Worm (Caenorhabditis elegans): Measurements from ENCODE around the gene cdd-2.

The cdd-2 gene

DNA sequence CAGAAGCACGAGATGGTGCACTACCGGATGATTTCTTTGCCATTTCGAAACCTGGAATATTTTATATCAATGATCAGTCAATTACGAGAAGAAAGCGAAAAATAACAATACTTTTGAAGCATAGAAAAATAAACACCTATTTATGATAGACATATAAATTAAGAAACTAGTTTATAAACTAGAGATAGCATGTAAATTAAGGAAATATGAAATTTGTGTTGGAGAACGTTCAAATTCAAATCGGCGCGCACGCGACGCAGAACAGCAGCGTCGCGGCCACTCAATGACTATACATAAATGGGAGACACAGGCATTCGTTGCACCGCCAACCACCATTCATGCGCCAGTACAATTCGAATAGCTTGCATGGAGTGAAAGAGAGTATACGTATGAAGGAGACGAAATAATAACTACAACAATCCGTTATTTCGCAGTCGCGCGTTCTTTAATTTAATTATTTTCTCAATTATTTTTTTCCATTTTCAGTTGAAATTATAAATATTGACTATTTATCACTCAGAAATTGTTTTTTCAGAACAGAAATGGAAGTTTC lies 32.4 kb upstream of the cdd-2 start, which contains the start of the genes cec-5 and nol-10:
Gene cec-5 (minus strand): TSS at position 51 of the 553 bp plus-strand sequence.
Gene nol-10 (plus strand): TSS at position 536 of the 553 bp plus-strand sequence.
- peak; percentile 53 for TF ChIP-seq dve-1 (tag; optimal IDR thresholded peaks at IDR 0.05)
- no peak for TF ChIP-seq che-1 (tag; optimal IDR thresholded peaks at IDR 0.05)
- TF ChIP-seq rnt-1 (tag; optimal IDR thresholded peaks at IDR 0.05), result no peak
- no peak for TF ChIP-seq ceh-48 (tag; optimal IDR thresholded peaks at IDR 0.05)
- TF ChIP-seq nfya-1 (tag; optimal IDR thresholded peaks at IDR 0.05), result peak; percentile 95
- no peak for TF ChIP-seq pag-3 (tag; optimal IDR thresholded peaks at IDR 0.05; ENCODE audit: borderline replicate concordance)
- TF ChIP-seq fkh-6 (tag; optimal IDR thresholded peaks at IDR 0.05), result no peak
- no peak for TF ChIP-seq lin-11 (tag; optimal IDR thresholded peaks at IDR 0.05)
- TF ChIP-seq ceh-2 (tag; optimal IDR thresholded peaks at IDR 0.05), result no peak
- TF ChIP-seq ceh-34 (tag; optimal IDR thresholded peaks at IDR 0.05), result peak; percentile 52
- TF ChIP-seq mec-3 (tag; optimal IDR thresholded peaks at IDR 0.05; ENCODE audit: borderline replicate concordance), result no peak
- TF ChIP-seq ceh-6 (GFP tag; optimal IDR thresholded peaks at IDR 0.05), result no peak
- TF ChIP-seq F13H6.1 (tag; optimal IDR thresholded peaks at IDR 0.05), result no peak
- no peak for TF ChIP-seq hlh-15 (tag; optimal IDR thresholded peaks at IDR 0.05)
- no peak for TF ChIP-seq sox-4 (tag; optimal IDR thresholded peaks at IDR 0.05)
- peak; percentile 1 for TF ChIP-seq eyg-1 (tag; optimal IDR thresholded peaks at IDR 0.05)
- TF ChIP-seq pat-9 (tag; optimal IDR thresholded peaks at IDR 0.05), result no peak
- TF ChIP-seq elt-4 (tag; optimal IDR thresholded peaks at IDR 0.05), result no peak
- TF ChIP-seq C08G9.2 (tag; optimal IDR thresholded peaks at IDR 0.05), result no peak
- peak; percentile 14 for TF ChIP-seq K09A11.1 (tag; optimal IDR thresholded peaks at IDR 0.05; ENCODE audit: insufficient read depth)
- TF ChIP-seq nhr-232 (tag; optimal IDR thresholded peaks at IDR 0.05), result no peak
- no peak; the same call in 1 of the 2 replicates for TF ChIP-seq sox-2 (GFP tag; IDR thresholded peaks at IDR 0.05)
- TF ChIP-seq tbx-7 (tag; optimal IDR thresholded peaks at IDR 0.05), result no peak
- no peak for TF ChIP-seq ceh-22 (tag; optimal IDR thresholded peaks at IDR 0.05)
- no peak for TF ChIP-seq syd-9 (tag; optimal IDR thresholded peaks at IDR 0.05)
- TF ChIP-seq T23F11.4 (GFP tag; optimal IDR thresholded peaks at IDR 0.05), result no peak
- peak; percentile 92 for TF ChIP-seq unc-42 (tag; optimal IDR thresholded peaks at IDR 0.05)
- TF ChIP-seq hlh-30 (tag; optimal IDR thresholded peaks at IDR 0.05; ENCODE audit: insufficient read depth), result peak; percentile 64
- no peak for TF ChIP-seq ceh-24 (tag; optimal IDR thresholded peaks at IDR 0.05)
- TF ChIP-seq ref-2 (tag; optimal IDR thresholded peaks at IDR 0.05), result peak; percentile 10
- no peak for TF ChIP-seq dmd-4 (tag; optimal IDR thresholded peaks at IDR 0.05; ENCODE audit: borderline replicate concordance)
- TF ChIP-seq npax-4 (tag; optimal IDR thresholded peaks at IDR 0.05), result no peak
- peak; percentile 52 for TF ChIP-seq ceh-14 (tag; optimal IDR thresholded peaks at IDR 0.05)
- no peak for TF ChIP-seq ceh-30 (tag; optimal IDR thresholded peaks at IDR 0.05)
- TF ChIP-seq unc-3 (GFP tag; conservative IDR thresholded peaks at IDR 0.05), result no peak
- no peak for TF ChIP-seq unc-3 (tag; optimal IDR thresholded peaks at IDR 0.05)
- TF ChIP-seq hlh-8 (tag; optimal IDR thresholded peaks at IDR 0.05), result no peak
- TF ChIP-seq pha-4 (tag; optimal IDR thresholded peaks at IDR 0.05), result no peak
- TF ChIP-seq tbx-2 (tag; optimal IDR thresholded peaks at IDR 0.05), result peak; percentile 67
- no peak for TF ChIP-seq ceh-9 (tag; optimal IDR thresholded peaks at IDR 0.05)
- TF ChIP-seq ets-4 (tag; optimal IDR thresholded peaks at IDR 0.05), result no peak
- no peak for TF ChIP-seq ztf-16 (tag; optimal IDR thresholded peaks at IDR 0.05)
- TF ChIP-seq elt-2 (tag; optimal IDR thresholded peaks at IDR 0.05), result no peak
- TF ChIP-seq C38D4.7 (GFP tag; optimal IDR thresholded peaks at IDR 0.05), result no peak
- no peak for TF ChIP-seq pax-1 (tag; optimal IDR thresholded peaks at IDR 0.05)
- TF ChIP-seq ahr-1 (tag; optimal IDR thresholded peaks at IDR 0.05), result no peak
- no peak for TF ChIP-seq lim-6 (tag; optimal IDR thresholded peaks at IDR 0.05)
- no peak for TF ChIP-seq Y22D7AL.16 (tag; optimal IDR thresholded peaks at IDR 0.05)
- TF ChIP-seq unc-86 (tag; optimal IDR thresholded peaks at IDR 0.05), result no peak
- TF ChIP-seq ceh-31 (tag; optimal IDR thresholded peaks at IDR 0.05), result peak; percentile 83
- TF ChIP-seq ceh-19 (GFP tag; optimal IDR thresholded peaks at IDR 0.05), result peak; percentile 28
- no peak for TF ChIP-seq hlh-6 (tag; optimal IDR thresholded peaks at IDR 0.05)
- peak; percentile 49 for TF ChIP-seq ceh-18 (tag; optimal IDR thresholded peaks at IDR 0.05)
